Worm (Caenorhabditis elegans): ENCODE results near the gene Y73B6BL.31.

The Y73B6BL.31 gene

ce11 chrIV:6493299-6493698 is 51.6 kb downstream of the Y73B6BL.31 start, which contains the start of gene Y73B6BL.44:
Gene Y73B6BL.44 (plus strand): TSS chrIV:6493599.
- TF ChIP-seq med-1 (GFP tag; optimal IDR thresholded peaks at IDR 0.05; ENCODE audit: insufficient read depth) = no peak
- TF ChIP-seq ztf-23 (GFP tag; IDR thresholded peaks at IDR 0.05) = no peak
- no peak for TF ChIP-seq ztf-29 (GFP tag; IDR thresholded peaks at IDR 0.05)
- no peak for TF ChIP-seq tab-1 (GFP tag; IDR thresholded peaks at IDR 0.05)
- TF ChIP-seq cog-1 (tag; optimal IDR thresholded peaks at IDR 0.05) = no peak
- TF ChIP-seq ref-1 (GFP tag; conservative IDR thresholded peaks at IDR 0.05) = no peak
- no peak for TF ChIP-seq T22C8.4 (GFP tag; IDR thresholded peaks at IDR 0.05)
- no peak for TF ChIP-seq klf-2 (GFP tag; conservative IDR thresholded peaks at IDR 0.05)
- no peak for TF ChIP-seq flt-1 (GFP tag; IDR thresholded peaks at IDR 0.05)

ce11 chrIV:6496103-6496502 is 54.4 kb downstream of the Y73B6BL.31 start:
- no peak for TF ChIP-seq med-1 (GFP tag; optimal IDR thresholded peaks at IDR 0.05; ENCODE audit: insufficient read depth)
- no peak for TF ChIP-seq ztf-29 (GFP tag; IDR thresholded peaks at IDR 0.05)
- TF ChIP-seq flt-1 (GFP tag; IDR thresholded peaks at IDR 0.05) = no peak
- TF ChIP-seq ref-1 (GFP tag; conservative IDR thresholded peaks at IDR 0.05) = no peak
- TF ChIP-seq cog-1 (tag; optimal IDR thresholded peaks at IDR 0.05) = no peak
- no peak for TF ChIP-seq klf-2 (GFP tag; conservative IDR thresholded peaks at IDR 0.05)
- TF ChIP-seq tab-1 (GFP tag; IDR thresholded peaks at IDR 0.05) = no peak
- TF ChIP-seq ztf-23 (GFP tag; IDR thresholded peaks at IDR 0.05) = no peak
- no peak for TF ChIP-seq T22C8.4 (GFP tag; IDR thresholded peaks at IDR 0.05)
